Worm (Caenorhabditis elegans): ENCODE data around the gene abu-4.
A peak's percentile ranks its signal among the peaks of the same experiment; 100 is the strongest.

The abu-4 gene

ce11 chrV:2259750-2260149 is 14.9 kb upstream of the abu-4 start, which contains the start of gene nhr-182 (continued):
- TF ChIP-seq lsy-2 (tag; optimal IDR thresholded peaks at IDR 0.05) (peak in 1 of 2 experiments; percentile 28), nhr-129 (tag; optimal IDR thresholded peaks at IDR 0.05) (peak; percentile 28), ztf-4 (tag; optimal IDR thresholded peaks at IDR 0.05) (no peak), Y55F3AM.14 (GFP tag; optimal IDR thresholded peaks at IDR 0.05) (no peak), crh-2 (tag; optimal IDR thresholded peaks at IDR 0.05) (peak; percentile 49), ZK546.5 (tag; optimal IDR thresholded peaks at IDR 0.05) (no peak), mdl-1 (tag; optimal IDR thresholded peaks at IDR 0.05) (no peak), nhr-6 (tag; optimal IDR thresholded peaks at IDR 0.05) (no peak), lin-13 (GFP tag; optimal IDR thresholded peaks at IDR 0.05) (no peak), nhr-10 (tag; optimal IDR thresholded peaks at IDR 0.05) (no peak), sma-9 (GFP tag; optimal IDR thresholded peaks at IDR 0.05) (peak; percentile 19), sma-9 (tag; optimal IDR thresholded peaks at IDR 0.05) (no peak), mab-5 (tag; optimal IDR thresholded peaks at IDR 0.05) (no peak), ztf-1 (GFP tag; conservative IDR thresholded peaks at IDR 0.05) (no peak), peb-1 (tag; optimal IDR thresholded peaks at IDR 0.05) (no peak), gmeb-1 (tag; optimal IDR thresholded peaks at IDR 0.05) (no peak), C34F6.9 (tag; optimal IDR thresholded peaks at IDR 0.05) (peak; percentile 27), nhr-25 (tag; optimal IDR thresholded peaks at IDR 0.05) (no peak), fos-1 (tag; optimal IDR thresholded peaks at IDR 0.05) (peak; percentile 18), nhr-12 (tag; optimal IDR thresholded peaks at IDR 0.05) (no peak), alr-1 (tag; optimal IDR thresholded peaks at IDR 0.05) (no peak), nhr-23 (tag; optimal IDR thresholded peaks at IDR 0.05) (no peak), nhr-11 (tag; optimal IDR thresholded peaks at IDR 0.05) (no peak), sma-3 (GFP tag; optimal IDR thresholded peaks at IDR 0.05) (no peak), sem-4 (tag; optimal IDR thresholded peaks at IDR 0.05) (no peak), aly-2 (tag; optimal IDR thresholded peaks at IDR 0.05) (no peak), ztf-11 (tag; optimal IDR thresholded peaks at IDR 0.05) (no peak)

ce11 chrV:2260660-2261059 is 14.0 kb upstream of the abu-4 start, which contains the start of gene F41B5.12:
Gene F41B5.12 (plus strand): TSS chrV:2260960.
- no peak for TF ChIP-seq unc-62 (GFP tag; optimal IDR thresholded peaks at IDR 0.05)
- TF ChIP-seq aly-2 (tag; optimal IDR thresholded peaks at IDR 0.05) = no peak
- no peak for TF ChIP-seq lsy-2 (tag; optimal IDR thresholded peaks at IDR 0.05)
- no peak for TF ChIP-seq nhr-11 (tag; optimal IDR thresholded peaks at IDR 0.05)
- TF ChIP-seq ztf-11 (tag; optimal IDR thresholded peaks at IDR 0.05) = no peak
- TF ChIP-seq nhr-10 (tag; optimal IDR thresholded peaks at IDR 0.05) = no peak
- TF ChIP-seq sma-3 (GFP tag; optimal IDR thresholded peaks at IDR 0.05) = no peak
- no peak for TF ChIP-seq unc-39 (tag; optimal IDR thresholded peaks at IDR 0.05)
- TF ChIP-seq elt-1 (tag; optimal IDR thresholded peaks at IDR 0.05) = no peak
- no peak for TF ChIP-seq nhr-129 (tag; optimal IDR thresholded peaks at IDR 0.05)
- no peak for TF ChIP-seq peb-1 (tag; optimal IDR thresholded peaks at IDR 0.05)
- TF ChIP-seq elt-3 (tag; optimal IDR thresholded peaks at IDR 0.05) = no peak
- TF ChIP-seq nhr-12 (tag; optimal IDR thresholded peaks at IDR 0.05) = no peak

- TF ChIP-seq nhr-21 (tag; optimal IDR thresholded peaks at IDR 0.05) = no peak
- TF ChIP-seq zag-1 (tag; optimal IDR thresholded peaks at IDR 0.05) = no peak
- no peak for TF ChIP-seq mbf-1 (tag; optimal IDR thresholded peaks at IDR 0.05)
- no peak for TF ChIP-seq unc-62 (GFP tag; optimal IDR thresholded peaks at IDR 0.05)
- TF ChIP-seq nhr-77 (tag; optimal IDR thresholded peaks at IDR 0.05) = no peak
- TF ChIP-seq sma-3 (GFP tag; optimal IDR thresholded peaks at IDR 0.05) = no peak
- TF ChIP-seq elt-1 (tag; optimal IDR thresholded peaks at IDR 0.05) = no peak
- TF ChIP-seq peb-1 (tag; optimal IDR thresholded peaks at IDR 0.05) = no peak
- no peak for TF ChIP-seq blmp-1 (tag; optimal IDR thresholded peaks at IDR 0.05; ENCODE audit: insufficient read depth)
- no peak for TF ChIP-seq nhr-6 (tag; optimal IDR thresholded peaks at IDR 0.05)
Observed at ce11 chrV:2264455-2264854, 10.2 kb upstream of the abu-4 start, which contains the start of gene nhr-183. Gene nhr-183 (minus strand): TSS chrV:2264634.

- no peak for TF ChIP-seq skn-1 (tag; optimal IDR thresholded peaks at IDR 0.05)
- no peak for TF ChIP-seq alr-1 (tag; optimal IDR thresholded peaks at IDR 0.05)
- TF ChIP-seq nhr-25 (tag; optimal IDR thresholded peaks at IDR 0.05) = no peak
Observed at ce11 chrV:2264925-2265324, 9.7 kb upstream of the abu-4 start.
